Worm (Caenorhabditis elegans) whole organism, midembryonic: ENCODE results near the gene taf-7.2.

Experiments used
- T22C8.4 ChIP-seq: fragments of 200-800 bp; sonication (Bioruptor generic); IDR thresholded peaks from 2 replicates; pipeline ENCODE4 v1.3.6; 2022; ENCODE audit warnings: missing genetic modification characterization, missing compliant biosample characterization
- cog-1 ChIP-seq: sonication (generic microtip); optimal IDR thresholded peaks from 2 replicates; lab custom pipeline; 2016; ENCODE audit warnings: missing genetic modification characterization, missing compliant biosample characterization
- flt-1 ChIP-seq: fragments of 200-800 bp; sonication (Bioruptor generic); IDR thresholded peaks from 2 replicates; pipeline ENCODE4 v1.3.6; 2022; ENCODE audit warnings: missing genetic modification characterization, missing compliant biosample characterization
- klf-2 ChIP-seq: fragments of 200-800 bp; sonication (Bioruptor generic); conservative IDR thresholded peaks from 2 replicates; pipeline ENCODE4 v1.3.6; 2022; ENCODE audit warnings: missing genetic modification reagents, missing genetic modification characterization, missing compliant biosample characterization
- med-1 ChIP-seq: sonication (generic microtip); optimal IDR thresholded peaks from 2 replicates; lab custom pipeline; 2017; ENCODE audit warnings: missing genetic modification characterization, mild to moderate bottlenecking, missing compliant biosample characterization, antibody characterized with exemption, missing genetic modification reagents; ENCODE audit not compliant: insufficient read depth
- ref-1 ChIP-seq: fragments of 200-800 bp; sonication (Bioruptor generic); conservative IDR thresholded peaks from 2 replicates; pipeline ENCODE4 v1.3.6; 2022; ENCODE audit warnings: missing genetic modification reagents, missing genetic modification characterization, missing compliant biosample characterization
- tab-1 ChIP-seq: fragments of 200-800 bp; sonication (Bioruptor generic); IDR thresholded peaks from 2 replicates; pipeline ENCODE4 v1.3.6; 2022; ENCODE audit warnings: missing genetic modification characterization, missing compliant biosample characterization
- ztf-23 ChIP-seq: fragments of 200-800 bp; sonication (Bioruptor generic); IDR thresholded peaks from 2 replicates; pipeline ENCODE4 v1.3.6; 2022; ENCODE audit warnings: missing genetic modification reagents, missing genetic modification characterization, missing compliant biosample characterization
- ztf-29 ChIP-seq: fragments of 200-800 bp; sonication (Bioruptor generic); IDR thresholded peaks from 2 replicates; pipeline ENCODE4 v1.3.6; 2022; ENCODE audit warnings: missing genetic modification reagents, missing genetic modification characterization, missing compliant biosample characterization

The taf-7.2 gene

DNA sequence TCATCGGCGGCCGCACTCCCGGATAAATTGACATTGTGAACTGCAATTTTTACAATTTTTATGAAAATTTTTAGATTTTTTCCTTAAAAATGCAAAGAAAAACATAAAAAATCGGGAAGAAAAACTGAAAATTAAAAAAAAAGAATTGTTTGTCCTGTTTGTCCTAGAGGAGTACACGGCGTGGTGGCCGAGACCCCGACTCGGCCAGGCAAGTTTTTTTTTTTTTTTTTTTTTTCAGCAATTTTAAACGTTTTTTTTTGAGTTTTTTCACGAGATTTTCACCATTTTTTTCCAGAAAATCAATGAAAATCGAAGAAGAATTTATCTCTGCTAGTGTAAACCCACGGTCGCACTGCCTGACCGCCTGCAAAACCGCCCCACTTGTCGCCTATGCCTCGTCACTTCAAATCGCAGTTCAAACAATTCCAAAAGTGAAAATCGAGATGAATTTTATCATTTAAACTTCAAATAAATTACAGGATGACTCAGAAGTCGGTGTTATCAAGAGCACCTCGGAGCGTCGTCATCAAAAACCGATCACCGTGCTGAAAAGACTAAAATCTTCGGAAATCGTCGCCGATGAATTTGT, at the start of gene taf-7.2, which contains the start of gene elpc-2:
taf-7.2 (minus strand) TSS at position 42 of the 589 bp plus-strand sequence.
elpc-2 (plus strand) TSS at position 296 of the 589 bp plus-strand sequence.
- peak; percentile 69; the same call in 1 of the 2 replicates for TF ChIP-seq ztf-23
- TF ChIP-seq klf-2 (GFP tag; lab: Robert Waterston, UW), result no peak
- TF ChIP-seq tab-1 (GFP tag; lab: Robert Waterston, UW), result no peak
- TF ChIP-seq med-1, result no peak
- no peak for TF ChIP-seq cog-1 (tag; lab: Kevin White, UChicago)
- TF ChIP-seq flt-1 (GFP tag; lab: Robert Waterston, UW), result 0 out of 2 replicates have a peak, but pooled peaks have one; percentile 21

DNA sequence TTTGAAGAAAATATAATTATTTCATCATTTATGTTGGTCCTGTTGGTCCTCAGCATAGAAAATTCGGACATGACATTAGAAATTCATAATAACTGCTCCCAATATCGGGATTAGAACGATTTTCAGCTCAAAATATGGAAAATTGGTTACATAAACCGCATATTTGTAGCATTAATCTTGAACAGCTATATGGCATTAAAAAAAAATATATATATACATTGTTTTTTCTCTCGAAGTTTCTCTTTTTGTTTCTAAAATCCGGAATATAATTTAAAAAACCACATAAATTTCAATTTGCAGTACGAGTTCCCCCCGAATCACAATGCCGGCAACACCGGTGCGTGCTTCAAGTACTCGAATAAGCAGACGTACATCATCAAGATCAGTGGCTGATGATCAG, 41.0 kb upstream of the taf-7.2 start, which contains the start of gene ssl-1:
ssl-1 (plus strand) TSS at position 301 of the 400 bp plus-strand sequence.
- no peak for TF ChIP-seq med-1
- no peak for TF ChIP-seq flt-1 (GFP tag; lab: Robert Waterston, UW)
- TF ChIP-seq klf-2 (GFP tag; lab: Robert Waterston, UW), result no peak
- no peak for TF ChIP-seq ztf-23
- TF ChIP-seq T22C8.4 (GFP tag; lab: Robert Waterston, UW), result no peak
- no peak for TF ChIP-seq ref-1
- no peak for TF ChIP-seq tab-1 (GFP tag; lab: Robert Waterston, UW)
- no peak for TF ChIP-seq cog-1 (tag; lab: Kevin White, UChicago)
- TF ChIP-seq ztf-29, result no peak

DNA sequence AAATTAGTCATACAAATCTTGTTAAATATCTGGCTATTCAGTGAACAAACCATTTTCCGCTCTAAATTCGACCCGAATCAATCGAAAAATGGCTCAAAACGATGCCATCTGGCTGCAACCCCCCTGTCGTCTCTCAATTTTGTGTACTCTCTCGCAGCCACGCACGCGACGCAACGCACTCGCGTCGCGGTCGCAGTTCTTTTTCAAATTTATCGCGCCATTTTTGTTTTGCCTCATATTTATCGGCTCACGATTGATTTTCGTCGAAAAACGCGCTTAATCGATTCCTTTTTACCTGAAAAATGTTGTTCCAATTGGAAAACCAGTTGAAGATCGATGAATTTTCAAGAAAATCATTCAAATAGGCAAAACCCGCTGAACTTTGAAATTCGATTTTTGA, 40.6 kb upstream of the taf-7.2 start:
- TF ChIP-seq cog-1 (tag; lab: Kevin White, UChicago), result no peak

ce11 chrIII:12711682-12712081, 38.5 kb upstream of the taf-7.2 start:
- TF ChIP-seq cog-1 (tag; lab: Kevin White, UChicago) (no peak), flt-1 (GFP tag; lab: Robert Waterston, UW) (no peak), tab-1 (GFP tag; lab: Robert Waterston, UW) (no peak), ref-1 (no peak), T22C8.4 (GFP tag; lab: Robert Waterston, UW) (no peak), ztf-29 (no peak)

ce11 chrIII:12711217-12711616, 38.0 kb upstream of the taf-7.2 start, which contains the start of gene hut-1:
hut-1 (plus strand) TSS chrIII:12711560.
- TF ChIP-seq klf-2 (GFP tag; lab: Robert Waterston, UW) (no peak), cog-1 (tag; lab: Kevin White, UChicago) (no peak), ref-1 (no peak), ztf-29 (no peak), med-1 (no peak), T22C8.4 (GFP tag; lab: Robert Waterston, UW) (no peak), tab-1 (GFP tag; lab: Robert Waterston, UW) (no peak), flt-1 (GFP tag; lab: Robert Waterston, UW) (no peak), ztf-23 (no peak)

- no peak for TF ChIP-seq T22C8.4 (GFP tag; lab: Robert Waterston, UW)
- TF ChIP-seq klf-2 (GFP tag; lab: Robert Waterston, UW), result no peak
- TF ChIP-seq cog-1 (tag; lab: Kevin White, UChicago), result no peak
- TF ChIP-seq med-1, result no peak
- no peak for TF ChIP-seq ztf-23
- TF ChIP-seq flt-1 (GFP tag; lab: Robert Waterston, UW), result no peak
- TF ChIP-seq ref-1, result no peak
- no peak for TF ChIP-seq tab-1 (GFP tag; lab: Robert Waterston, UW)
- no peak for TF ChIP-seq ztf-29
Measured at ce11 chrIII:12703237-12703636, 30.0 kb upstream of the taf-7.2 start.

ce11 chrIII:12702375-12702774, 29.2 kb upstream of the taf-7.2 start:
- TF ChIP-seq cog-1 (tag; lab: Kevin White, UChicago) (no peak), T22C8.4 (GFP tag; lab: Robert Waterston, UW) (no peak), ztf-23 (no peak), tab-1 (GFP tag; lab: Robert Waterston, UW) (no peak), ztf-29 (no peak), ref-1 (no peak), med-1 (no peak), flt-1 (GFP tag; lab: Robert Waterston, UW) (no peak), klf-2 (GFP tag; lab: Robert Waterston, UW) (no peak)

- TF ChIP-seq tab-1 (GFP tag; lab: Robert Waterston, UW) (no peak), flt-1 (GFP tag; lab: Robert Waterston, UW) (no peak), ztf-29 (no peak), klf-2 (GFP tag; lab: Robert Waterston, UW) (no peak), T22C8.4 (GFP tag; lab: Robert Waterston, UW) (no peak), ztf-23 (no peak), ref-1 (no peak), med-1 (no peak), cog-1 (tag; lab: Kevin White, UChicago) (no peak)
Measured at ce11 chrIII:12699194-12699593, 26.0 kb upstream of the taf-7.2 start, which contains the start of gene sas-1. sas-1 (plus strand) TSS chrIII:12699494.

- TF ChIP-seq ztf-29, result no peak
- TF ChIP-seq tab-1 (GFP tag; lab: Robert Waterston, UW), result no peak
- no peak for TF ChIP-seq T22C8.4 (GFP tag; lab: Robert Waterston, UW)
- no peak for TF ChIP-seq med-1
- no peak for TF ChIP-seq cog-1 (tag; lab: Kevin White, UChicago)
- TF ChIP-seq flt-1 (GFP tag; lab: Robert Waterston, UW), result no peak
Measured at ce11 chrIII:12697591-12697990, 24.4 kb upstream of the taf-7.2 start.

DNA sequence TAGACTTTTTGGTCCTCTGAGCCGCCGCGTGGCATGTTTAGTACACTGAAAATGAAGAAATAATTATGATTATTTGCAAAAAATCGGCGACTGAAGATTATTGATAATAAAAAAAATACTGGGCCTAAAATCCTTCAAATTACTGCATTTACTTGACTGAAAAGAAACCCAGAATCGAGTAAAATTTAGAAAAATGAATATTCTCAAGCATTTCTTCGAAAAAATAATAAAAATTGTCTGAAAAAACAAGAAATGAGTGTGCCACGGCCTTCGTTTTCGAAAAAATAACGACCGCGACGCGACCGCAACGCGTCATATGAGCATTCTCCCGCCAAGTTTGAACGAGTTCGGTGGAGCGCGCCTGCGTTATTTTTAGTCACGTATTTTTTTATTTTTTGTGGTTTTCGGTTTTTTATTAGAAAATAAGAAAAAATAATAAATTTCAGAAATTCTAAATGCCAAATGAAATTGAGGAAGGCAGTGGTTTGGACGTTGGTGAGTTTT, 14.7 kb upstream of the taf-7.2 start, which contains the start of the genes rsp-3 and spin-4:
rsp-3 (minus strand) TSS at position 51 of the 504 bp plus-strand sequence.
spin-4 (plus strand) TSS at position 447 of the 504 bp plus-strand sequence.
- TF ChIP-seq tab-1 (GFP tag; lab: Robert Waterston, UW), result no peak
- peak; percentile 42 for TF ChIP-seq cog-1 (tag; lab: Kevin White, UChicago)
